Worm (Caenorhabditis elegans) whole organism, young adult: ENCODE data around the gene F09E10.5.

ENCODE experiments used
- B0019.2 ChIP-seq: fragments of 200-800 bp; sonication (Bioruptor generic); conservative IDR thresholded peaks from 2 replicates; pipeline ENCODE4 v1.3.6; 2022; ENCODE audit warnings: missing genetic modification reagents, missing genetic modification characterization, missing compliant biosample characterization
- F49E8.2 ChIP-seq: sonication (generic microtip); optimal IDR thresholded peaks from 3 replicates; lab custom pipeline; 2017; ENCODE audit warnings: missing genetic modification characterization, mild to moderate bottlenecking, missing compliant biosample characterization, antibody characterized with exemption, moderate library complexity; ENCODE audit not compliant: insufficient read depth
- K12H6.12 ChIP-seq: fragments of 200-800 bp; sonication (Bioruptor generic); optimal IDR thresholded peaks from 2 replicates; lab custom pipeline; 2018; ENCODE audit warnings: mild to moderate bottlenecking, missing genetic modification characterization, missing compliant biosample characterization
- ama-1 ChIP-seq, 3 experiments: fragments of 150-350 bp in 1 of 3; sonication (generic microtip) in 2 of 3; optimal IDR thresholded peaks; 2 replicates each; lab custom pipeline; 2014 to 2018; ENCODE audit warnings: missing biosample characterization in 2 of 3, missing genetic modification characterization in 2 of 3, missing genetic modification reagents in 2 of 3
- attf-5 ChIP-seq: fragments of 200-800 bp; sonication (Bioruptor generic); optimal IDR thresholded peaks from 2 replicates; lab custom pipeline; 2018; ENCODE audit warnings: mild to moderate bottlenecking, missing genetic modification characterization, missing compliant biosample characterization
- bed-2 ChIP-seq: fragments of 200-800 bp; sonication (Bioruptor generic); IDR thresholded peaks from 2 replicates; pipeline ENCODE4 v1.3.6; 2022; ENCODE audit warnings: missing genetic modification reagents, missing genetic modification characterization, missing compliant biosample characterization
- die-1 ChIP-seq: sonication (generic microtip); optimal IDR thresholded peaks from 2 replicates; lab custom pipeline; 2016; ENCODE audit warnings: missing genotype, mild to moderate bottlenecking, missing genetic modification characterization, missing compliant biosample characterization
- pha-4 ChIP-seq: fragments of 150-350 bp; sonication (generic microtip); optimal IDR thresholded peaks from 2 replicates; lab custom pipeline; 2014; ENCODE audit warnings: missing biosample characterization, missing genetic modification reagents, missing genetic modification characterization
- rpc-1 ChIP-seq, 2 experiments: fragments of 150-350 bp in 1 of 2; sonication (generic microtip) in 1 of 2; optimal IDR thresholded peaks; 2 replicates each; lab custom pipeline; 2014 to 2018; ENCODE audit warnings: missing biosample characterization in 1 of 2, missing genetic modification characterization in 1 of 2, missing genetic modification reagents in 1 of 2, missing genotype in 1 of 2
- snpc-4 ChIP-seq, 5 experiments: fragments of 150-350 bp in 1 of 5; sonication (generic microtip) in 4 of 5; optimal IDR thresholded peaks; 2 replicates each; lab custom pipeline; 2014 to 2018; ENCODE audit warnings: missing genetic modification characterization in 5 of 5, missing biosample characterization in 3 of 5, antibody characterized with exemption in 2 of 5, mild to moderate bottlenecking in 2 of 5, missing compliant biosample characterization in 2 of 5, missing genotype in 2 of 5, moderate library complexity in 2 of 5, missing genetic modification reagents in 1 of 5
- ztf-26 ChIP-seq: sonication (generic microtip); optimal IDR thresholded peaks from 2 replicates; lab custom pipeline; 2017; ENCODE audit warnings: missing genetic modification characterization, missing compliant biosample characterization

ce11 chrX:1538830-1539229, 44.7 kb upstream of the F09E10.5 start:
- TF ChIP-seq ztf-26: no peak
- TF ChIP-seq ama-1 (optimal IDR thresholded peaks at IDR 0.05; lab: Kevin White, UChicago): no peak
- TF ChIP-seq ama-1 (GFP tag; optimal IDR thresholded peaks at IDR 0.05; lab: Kevin White, UChicago): no peak
- no peak for TF ChIP-seq attf-5 (GFP tag; lab: Kevin White, UChicago)
- no peak for TF ChIP-seq K12H6.12 (tag; lab: Kevin White, UChicago)
- no peak for TF ChIP-seq B0019.2
- TF ChIP-seq snpc-4 (GFP tag; optimal IDR thresholded peaks at IDR 0.05; lab: Kevin White, UChicago): no peak
- peak in 2 of 4 experiments; percentile 37 to 69 for TF ChIP-seq snpc-4 (tag; optimal IDR thresholded peaks at IDR 0.05; lab: Kevin White, UChicago)
- TF ChIP-seq bed-2 (GFP tag; lab: Robert Waterston, UW): no peak
- no peak for TF ChIP-seq rpc-1 (optimal IDR thresholded peaks at IDR 0.05; lab: Kevin White, UChicago)
- TF ChIP-seq rpc-1 (tag; optimal IDR thresholded peaks at IDR 0.05; lab: Kevin White, UChicago): no peak
- TF ChIP-seq F49E8.2 (tag; lab: Kevin White, UChicago): no peak
- TF ChIP-seq pha-4 (tag; lab: Kevin White, UChicago): no peak
- no peak for TF ChIP-seq die-1
